Worm (Caenorhabditis elegans) whole organism, late embryonic: ENCODE results near the gene F20B6.4.

Experiments
- F13H6.1 ChIP-seq: sonication (generic microtip); optimal IDR thresholded peaks from 2 replicates; lab custom pipeline; 2016; ENCODE audit warnings: missing genetic modification characterization, missing compliant biosample characterization
- K09A11.1 ChIP-seq: sonication (generic microtip); optimal IDR thresholded peaks from 2 replicates; lab custom pipeline; 2017; ENCODE audit warnings: antibody characterized with exemption, mild to moderate bottlenecking, missing genetic modification characterization, missing compliant biosample characterization; ENCODE audit not compliant: insufficient read depth
- ama-1 ChIP-seq: fragments of 150-350 bp; optimal IDR thresholded peaks from 2 replicates; lab custom pipeline; 2014
- ceh-18 ChIP-seq: sonication (generic microtip); optimal IDR thresholded peaks from 2 replicates; lab custom pipeline; 2016; ENCODE audit warnings: missing genetic modification characterization, missing compliant biosample characterization
- ceh-2 ChIP-seq: sonication (generic microtip); optimal IDR thresholded peaks from 2 replicates; lab custom pipeline; 2016; ENCODE audit warnings: missing genotype, missing genetic modification characterization, missing compliant biosample characterization
- ceh-31 ChIP-seq: sonication (generic microtip); optimal IDR thresholded peaks from 2 replicates; lab custom pipeline; 2016; ENCODE audit warnings: missing genetic modification characterization, missing compliant biosample characterization
- ceh-34 ChIP-seq: sonication (generic microtip); optimal IDR thresholded peaks from 2 replicates; lab custom pipeline; 2016; ENCODE audit warnings: mild to moderate bottlenecking, missing genetic modification characterization, missing compliant biosample characterization
- nfya-1 ChIP-seq: sonication (generic microtip); optimal IDR thresholded peaks from 2 replicates; lab custom pipeline; 2017; ENCODE audit warnings: missing genetic modification characterization, mild to moderate bottlenecking, missing compliant biosample characterization, antibody characterized with exemption, moderate library complexity
- nhr-11 ChIP-seq: fragments of 150-350 bp; optimal IDR thresholded peaks from 2 replicates; lab custom pipeline; 2014; ENCODE audit warnings: missing biosample characterization, missing genetic modification characterization
- unc-55 ChIP-seq: sonication (generic microtip); optimal IDR thresholded peaks from 2 replicates; lab custom pipeline; 2017; ENCODE audit warnings: missing biosample characterization, missing genetic modification reagents, missing genetic modification characterization
- unc-86 ChIP-seq: sonication (generic microtip); optimal IDR thresholded peaks from 2 replicates; lab custom pipeline; 2016; ENCODE audit warnings: missing genetic modification characterization, missing compliant biosample characterization

DNA sequence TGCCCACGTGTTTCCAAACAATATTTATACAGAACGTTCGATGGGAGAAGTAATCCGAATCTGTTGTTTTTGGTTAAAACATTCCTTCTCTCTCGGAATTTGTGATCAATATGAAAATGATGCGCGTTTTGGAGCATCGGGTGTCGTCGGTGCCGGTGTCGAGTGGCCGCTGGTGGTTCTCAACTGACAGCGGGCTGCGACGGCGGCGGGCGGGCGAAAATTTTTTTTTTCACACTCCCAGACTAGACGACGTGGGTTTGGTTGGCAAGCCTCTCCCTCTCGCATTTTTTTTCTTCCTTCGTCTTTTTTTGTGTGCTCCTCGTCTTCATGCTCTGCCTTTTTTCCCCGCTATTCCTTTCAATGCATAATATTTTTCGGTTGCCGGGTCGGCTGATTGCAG is 21.8 kb upstream of the F20B6.4 start, which contains the start of gene W01H2.2:
- no peak for TF ChIP-seq ceh-31 (tag; lab: Kevin White, UChicago)
- no peak for TF ChIP-seq nhr-11 (tag; lab: Kevin White, UChicago)
- no peak for TF ChIP-seq nfya-1 (tag; lab: Kevin White, UChicago)
- TF ChIP-seq ceh-34 (tag; lab: Kevin White, UChicago): peak; percentile 7
- TF ChIP-seq K09A11.1 (tag; lab: Kevin White, UChicago): no peak
- TF ChIP-seq unc-55: no peak
- no peak for TF ChIP-seq unc-86 (tag; lab: Kevin White, UChicago)
- no peak for TF ChIP-seq F13H6.1 (tag; lab: Kevin White, UChicago)
- TF ChIP-seq ama-1 (lab: Kevin White, UChicago): no peak
- TF ChIP-seq ceh-18: no peak
- no peak for TF ChIP-seq ceh-2 (tag; lab: Kevin White, UChicago)
